Fruit fly (Drosophila melanogaster): Measurements from ENCODE around the gene CG7326.

Gene CG7326

dm6 chrX:18863748-18864482, at the start of gene CG7326, which contains the start of gene Dora:
TSS of gene CG7326 (minus strand) at chrX:18863776.
TSS of gene Dora (plus strand) at chrX:18863950.
- no peak for TF ChIP-seq Hr4 (GFP tag; optimal IDR thresholded peaks at IDR 0.05)
- TF ChIP-seq CG11902 (GFP tag; optimal IDR thresholded peaks at IDR 0.05) = no peak
- TF ChIP-seq Hr38 (GFP tag; optimal IDR thresholded peaks at IDR 0.05) = no peak
- no peak for TF ChIP-seq CG11294 (GFP tag; IDR thresholded peaks at IDR 0.05)
- TF ChIP-seq OdsH (GFP tag; optimal IDR thresholded peaks at IDR 0.05) = no peak
- peak; percentile 29 for TF ChIP-seq fkh (GFP tag; optimal IDR thresholded peaks at IDR 0.05)
- TF ChIP-seq ss (GFP tag; optimal IDR thresholded peaks at IDR 0.05) = peak; percentile 47 to 55
- no peak for TF ChIP-seq CG3032 (tag; optimal IDR thresholded peaks at IDR 0.05)
- peak; percentile 11 for TF ChIP-seq CG6808 (GFP tag; optimal IDR thresholded peaks at IDR 0.05)
- TF ChIP-seq CG6163 (GFP tag; IDR thresholded peaks at IDR 0.05) = peak; percentile 55; the same call in 2 of the 3 replicates
- no peak for TF ChIP-seq CG1621 (tag; optimal IDR thresholded peaks at IDR 0.05)
- TF ChIP-seq topi (GFP tag; optimal IDR thresholded peaks at IDR 0.05) = no peak
- TF ChIP-seq Ets96B (tag; optimal IDR thresholded peaks at IDR 0.05) = no peak
- TF ChIP-seq fd85E (GFP tag; optimal IDR thresholded peaks at IDR 0.05) = no peak
- TF ChIP-seq vri (GFP tag; optimal IDR thresholded peaks at IDR 0.05) = no peak
- no peak for TF ChIP-seq Sox102F (GFP tag; optimal IDR thresholded peaks at IDR 0.05)
- peak; percentile 77 for TF ChIP-seq svp (GFP tag)
- peak; percentile 15 for TF ChIP-seq dsx (GFP tag; optimal IDR thresholded peaks at IDR 0.05; ENCODE audit: poor library complexity, severe bottlenecking)
- no peak for TF ChIP-seq Blimp-1 (GFP tag; optimal IDR thresholded peaks at IDR 0.05)
- no peak for TF ChIP-seq Eip93F (GFP tag; optimal IDR thresholded peaks at IDR 0.05)
- no peak for TF ChIP-seq lz (GFP tag; optimal IDR thresholded peaks at IDR 0.05)
- no peak for TF ChIP-seq CG16779 (tag; optimal IDR thresholded peaks at IDR 0.05)
- peak; percentile 67 for TF ChIP-seq Eip78C (GFP tag)
- TF ChIP-seq CG10669 (GFP tag; optimal IDR thresholded peaks at IDR 0.05) = no peak
- TF ChIP-seq CG7368 (GFP tag; optimal IDR thresholded peaks at IDR 0.05) = no peak
- peak; percentile 19 for TF ChIP-seq Sox14 (GFP tag; optimal IDR thresholded peaks at IDR 0.05)

- no peak for TF ChIP-seq cyc (GFP tag; optimal IDR thresholded peaks at IDR 0.05)
- TF ChIP-seq Lpt (GFP tag; optimal IDR thresholded peaks at IDR 0.05) = no peak
- no peak for TF ChIP-seq fd59A (GFP tag; optimal IDR thresholded peaks at IDR 0.05)
- peak; percentile 57 for TF ChIP-seq Eip78C (GFP tag)
- TF ChIP-seq CG11762 (GFP tag; optimal IDR thresholded peaks at IDR 0.05; ENCODE audit: insufficient read depth) = no peak
- peak; percentile 5 for TF ChIP-seq CG3032 (tag; optimal IDR thresholded peaks at IDR 0.05)
- TF ChIP-seq svp (GFP tag) = peak; percentile 56
- peak; percentile 12 for TF ChIP-seq Ets96B (tag; optimal IDR thresholded peaks at IDR 0.05)
Observed at dm6 chrX:18913359-18913758, 49.8 kb upstream of the CG7326 start.

- TF ChIP-seq Sox102F (GFP tag; optimal IDR thresholded peaks at IDR 0.05) = no peak
- TF ChIP-seq CG32006 (GFP tag; optimal IDR thresholded peaks at IDR 0.05) = no peak
- no peak for TF ChIP-seq CG6163 (GFP tag; IDR thresholded peaks at IDR 0.05)
- no peak for TF ChIP-seq CG8119 (GFP tag; IDR thresholded peaks at IDR 0.05)
- no peak for TF ChIP-seq dsx (GFP tag; optimal IDR thresholded peaks at IDR 0.05; ENCODE audit: poor library complexity, severe bottlenecking)
- TF ChIP-seq achi (GFP tag; optimal IDR thresholded peaks at IDR 0.05) = no peak
Observed at dm6 chrX:18910827-18911226, 47.3 kb upstream of the CG7326 start.

- TF ChIP-seq CG6854 (GFP tag; optimal IDR thresholded peaks at IDR 0.05) (no peak), Eip78C (GFP tag) (no peak), CG32006 (GFP tag; optimal IDR thresholded peaks at IDR 0.05) (no peak), CG11294 (GFP tag; IDR thresholded peaks at IDR 0.05) (no peak), fd85E (GFP tag; optimal IDR thresholded peaks at IDR 0.05) (no peak), Met (GFP tag; optimal IDR thresholded peaks at IDR 0.05) (no peak), eg (GFP tag; IDR thresholded peaks at IDR 0.05) (no peak), CG15336 (GFP tag; IDR thresholded peaks at IDR 0.05) (no peak), esn (GFP tag; optimal IDR thresholded peaks at IDR 0.05) (no peak), Hr4 (GFP tag; optimal IDR thresholded peaks at IDR 0.05) (no peak), ss (GFP tag; optimal IDR thresholded peaks at IDR 0.05) (no peak), Sox102F (GFP tag; optimal IDR thresholded peaks at IDR 0.05) (no peak), CG31627 (GFP tag; optimal IDR thresholded peaks at IDR 0.05) (no peak), pdm3 (GFP tag; optimal IDR thresholded peaks at IDR 0.05) (no peak), fd59A (GFP tag; optimal IDR thresholded peaks at IDR 0.05) (no peak), fkh (GFP tag; optimal IDR thresholded peaks at IDR 0.05) (no peak)
Observed at dm6 chrX:18905152-18905551, 41.6 kb upstream of the CG7326 start.
